Fruit fly (Drosophila melanogaster) whole organism, adult: ENCODE results near the gene CG31245.

Source experiments
- CG12768 ChIP-seq: fragments of 200-800 bp; sonication (Bioruptor generic); optimal IDR thresholded peaks from 2 replicates; lab custom pipeline; 2017; ENCODE audit warnings: missing biosample characterization, missing genetic modification characterization, mild to moderate bottlenecking, moderate library complexity, missing genetic modification reagents
- CG5204 ChIP-seq: fragments of 200-800 bp; sonication (Bioruptor generic); optimal IDR thresholded peaks from 2 replicates; lab custom pipeline; 2016; ENCODE audit warnings: missing biosample characterization, missing genetic modification characterization
- bab1 ChIP-seq: fragments of 200-800 bp; sonication (Bioruptor generic); optimal IDR thresholded peaks from 3 replicates; lab custom pipeline; 2019; ENCODE audit warnings: missing biosample characterization, mild to moderate bottlenecking, missing genetic modification characterization, moderate library complexity

- TF ChIP-seq bab1 (GFP tag; lab: Kevin White, UChicago) = no peak
- TF ChIP-seq CG12768 = no peak
- no peak for TF ChIP-seq CG5204 (GFP tag; lab: Kevin White, UChicago)
Measured at dm6 chr3R:19412434-19412833, 35.4 kb upstream of the CG31245 start, which contains the start of gene CG31221.
